Worm (Caenorhabditis elegans) whole organism, young adult: ENCODE results near the gene vap-1.

ENCODE experiments used
- D2030.7 ChIP-seq: fragments of 200-800 bp; sonication (Bioruptor generic); IDR thresholded peaks from 2 replicates; pipeline ENCODE4 v1.3.6; 2022; ENCODE audit warnings: missing genetic modification reagents, missing genetic modification characterization, missing compliant biosample characterization
- F39B2.1 ChIP-seq: fragments of 200-800 bp; sonication (Bioruptor generic); IDR thresholded peaks from 2 replicates; pipeline ENCODE4 v1.3.6; 2022; ENCODE audit warnings: missing genetic modification reagents, missing genetic modification characterization, missing compliant biosample characterization
- F55B11.4 ChIP-seq: sonication (generic microtip); optimal IDR thresholded peaks from 2 replicates; lab custom pipeline; 2016; ENCODE audit warnings: missing compliant biosample characterization, missing genetic modification characterization, borderline replicate concordance; ENCODE audit not compliant: insufficient read depth
- K12H6.12 ChIP-seq: fragments of 200-800 bp; sonication (Bioruptor generic); optimal IDR thresholded peaks from 2 replicates; lab custom pipeline; 2018; ENCODE audit warnings: mild to moderate bottlenecking, missing genetic modification characterization, missing compliant biosample characterization
- Y53F4B.3 ChIP-seq: fragments of 200-800 bp; sonication (Bioruptor generic); IDR thresholded peaks from 2 replicates; pipeline ENCODE4 v1.3.6; 2022; ENCODE audit warnings: missing genetic modification reagents, missing genetic modification characterization, missing compliant biosample characterization
- Y56A3A.18 ChIP-seq: fragments of 200-800 bp; sonication (Bioruptor generic); IDR thresholded peaks from 2 replicates; pipeline ENCODE4 v1.3.6; 2022; ENCODE audit warnings: missing genetic modification reagents, missing genetic modification characterization, missing compliant biosample characterization
- Y79H2A.3 ChIP-seq: fragments of 200-800 bp; sonication (Bioruptor generic); conservative IDR thresholded peaks from 2 replicates; pipeline ENCODE4 v1.3.6; 2022; ENCODE audit warnings: missing genetic modification reagents, missing genetic modification characterization, missing compliant biosample characterization
- ZK185.1 ChIP-seq: sonication (generic microtip); optimal IDR thresholded peaks from 2 replicates; lab custom pipeline; 2016; ENCODE audit warnings: mild to moderate bottlenecking, missing genetic modification characterization, missing compliant biosample characterization; ENCODE audit not compliant: poor library complexity, severe bottlenecking
- aptf-3 ChIP-seq: fragments of 200-800 bp; sonication (Bioruptor generic); IDR thresholded peaks from 2 replicates; pipeline ENCODE4 v1.3.6; 2022; ENCODE audit warnings: missing genetic modification characterization, missing compliant biosample characterization
- atf-7 ChIP-seq: sonication (generic microtip); optimal IDR thresholded peaks from 2 replicates; lab custom pipeline; 2017; ENCODE audit warnings: mild to moderate bottlenecking, missing genetic modification characterization, missing compliant biosample characterization
- chd-7 ChIP-seq: sonication (generic microtip); optimal IDR thresholded peaks from 2 replicates; lab custom pipeline; 2016; ENCODE audit warnings: mild to moderate bottlenecking, missing genetic modification characterization, moderate library complexity, missing compliant biosample characterization
- dpl-1 ChIP-seq: fragments of 150-350 bp; optimal IDR thresholded peaks from 2 replicates; lab custom pipeline; 2014; ENCODE audit warnings: missing biosample characterization, missing genetic modification reagents, missing genetic modification characterization
- efl-1 ChIP-seq: fragments of 150-350 bp; optimal IDR thresholded peaks from 2 replicates; lab custom pipeline; 2014; ENCODE audit warnings: missing biosample characterization, missing genetic modification reagents, missing genetic modification characterization
- egl-44 ChIP-seq: fragments of 200-800 bp; sonication (Bioruptor generic); IDR thresholded peaks from 2 replicates; pipeline ENCODE4 v1.3.6; 2022; ENCODE audit warnings: missing genetic modification reagents, missing genetic modification characterization, missing compliant biosample characterization
- egrh-3 ChIP-seq: fragments of 200-800 bp; sonication (Bioruptor generic); IDR thresholded peaks from 2 replicates; pipeline ENCODE4 v1.3.6; 2022; ENCODE audit warnings: missing genetic modification reagents, missing genetic modification characterization, missing compliant biosample characterization
- fkh-3 ChIP-seq: sonication (generic microtip); optimal IDR thresholded peaks from 2 replicates; lab custom pipeline; 2016; ENCODE audit warnings: mild to moderate bottlenecking, missing genetic modification characterization, missing compliant biosample characterization
- hmg-1.2 ChIP-seq: fragments of 200-800 bp; sonication (Bioruptor generic); IDR thresholded peaks from 2 replicates; pipeline ENCODE4 v1.3.6; 2022; ENCODE audit warnings: missing genetic modification reagents, missing genetic modification characterization, missing compliant biosample characterization
- hmg-20 ChIP-seq: fragments of 200-800 bp; sonication (Bioruptor generic); IDR thresholded peaks from 2 replicates; pipeline ENCODE4 v1.3.6; 2022; ENCODE audit warnings: missing genetic modification reagents, missing genetic modification characterization, missing compliant biosample characterization
- hsf-1 ChIP-seq: fragments of 200-800 bp; sonication (Bioruptor generic); IDR thresholded peaks from 2 replicates; pipeline ENCODE4 v1.3.6; 2022; ENCODE audit warnings: missing genetic modification reagents, missing genetic modification characterization, missing compliant biosample characterization
- lag-1 ChIP-seq: fragments of 200-800 bp; sonication (Bioruptor generic); IDR thresholded peaks from 2 replicates; pipeline ENCODE4 v1.3.6; 2022; ENCODE audit warnings: missing genetic modification reagents, missing genetic modification characterization, missing compliant biosample characterization
- let-526 ChIP-seq: fragments of 200-800 bp; sonication (Bioruptor generic); IDR thresholded peaks from 2 replicates; pipeline ENCODE4 v1.3.6; 2022; ENCODE audit warnings: missing genetic modification reagents, missing genetic modification characterization, missing compliant biosample characterization
- let-607 ChIP-seq, 2 experiments: fragments of 200-800 bp in 1 of 2; sonication (Bioruptor generic) in 1 of 2; sonication (generic microtip) in 1 of 2; optimal IDR thresholded peaks; 2 replicates each; lab custom pipeline; 2016 to 2018; ENCODE audit warnings: mild to moderate bottlenecking in 2 of 2, missing compliant biosample characterization in 2 of 2, missing genetic modification characterization in 2 of 2, moderate library complexity in 2 of 2, missing genotype in 1 of 2
- lin-26 ChIP-seq: fragments of 200-800 bp; sonication (Bioruptor generic); IDR thresholded peaks from 2 replicates; pipeline ENCODE4 v1.3.6; 2022; ENCODE audit warnings: missing genetic modification reagents, missing genetic modification characterization, missing compliant biosample characterization
- lin-54 ChIP-seq: fragments of 200-800 bp; sonication (Bioruptor generic); optimal IDR thresholded peaks from 2 replicates; lab custom pipeline; 2018; ENCODE audit warnings: mild to moderate bottlenecking, missing genetic modification characterization, missing compliant biosample characterization
- lsy-27 ChIP-seq: sonication (generic microtip); optimal IDR thresholded peaks from 2 replicates; lab custom pipeline; 2017; ENCODE audit warnings: missing genetic modification characterization, mild to moderate bottlenecking, missing compliant biosample characterization, antibody characterized with exemption, missing genotype, borderline replicate concordance; ENCODE audit not compliant: insufficient read depth
- madf-8 ChIP-seq: fragments of 200-800 bp; sonication (Bioruptor generic); conservative IDR thresholded peaks from 2 replicates; pipeline ENCODE4 v1.3.6; 2022; ENCODE audit warnings: missing genetic modification reagents, missing genetic modification characterization, missing compliant biosample characterization
- mel-28 ChIP-seq: sonication (generic microtip); optimal IDR thresholded peaks from 2 replicates; lab custom pipeline; 2016; ENCODE audit warnings: borderline replicate concordance, mild to moderate bottlenecking, missing genetic modification characterization, missing compliant biosample characterization
- nhr-80 ChIP-seq: sonication (generic microtip); optimal IDR thresholded peaks from 2 replicates; lab custom pipeline; 2016; ENCODE audit warnings: missing genetic modification characterization, missing compliant biosample characterization
- pha-4 ChIP-seq: fragments of 150-350 bp; sonication (generic microtip); optimal IDR thresholded peaks from 2 replicates; lab custom pipeline; 2014; ENCODE audit warnings: missing biosample characterization, missing genetic modification reagents, missing genetic modification characterization
- sdz-38 ChIP-seq: sonication (generic microtip); optimal IDR thresholded peaks from 2 replicates; lab custom pipeline; 2016; ENCODE audit warnings: missing genotype, missing genetic modification characterization, missing compliant biosample characterization
- snpc-3.4 ChIP-seq: sonication (generic microtip); optimal IDR thresholded peaks from 2 replicates; lab custom pipeline; 2017; ENCODE audit warnings: missing genetic modification characterization, mild to moderate bottlenecking, missing compliant biosample characterization, antibody characterized with exemption, moderate library complexity, missing genotype, missing genetic modification reagents
- somi-1 ChIP-seq: fragments of 200-800 bp; sonication (Bioruptor generic); optimal IDR thresholded peaks from 2 replicates; lab custom pipeline; 2018; ENCODE audit warnings: mild to moderate bottlenecking, missing genetic modification characterization, missing compliant biosample characterization
- unc-130 ChIP-seq: sonication (generic microtip); optimal IDR thresholded peaks from 2 replicates; lab custom pipeline; 2016; ENCODE audit warnings: missing genetic modification reagents, missing genetic modification characterization, missing compliant biosample characterization
- zfh-2 ChIP-seq: fragments of 200-800 bp; sonication (Bioruptor generic); conservative IDR thresholded peaks from 2 replicates; pipeline ENCODE4 v1.3.6; 2022; ENCODE audit warnings: missing genetic modification reagents, missing genetic modification characterization, missing compliant biosample characterization
- ztf-18 ChIP-seq: sonication (generic microtip); optimal IDR thresholded peaks from 2 replicates; lab custom pipeline; 2016; ENCODE audit warnings: missing genotype, mild to moderate bottlenecking, missing genetic modification characterization, missing compliant biosample characterization
- ztf-25 ChIP-seq: fragments of 200-800 bp; sonication (Bioruptor generic); IDR thresholded peaks from 2 replicates; pipeline ENCODE4 v1.3.6; 2022; ENCODE audit warnings: missing genetic modification reagents, missing genetic modification characterization, missing compliant biosample characterization
- ztf-28 ChIP-seq: fragments of 200-800 bp; sonication (Bioruptor generic); IDR thresholded peaks from 2 replicates; pipeline ENCODE4 v1.3.6; 2022; ENCODE audit warnings: missing genetic modification reagents, missing genetic modification characterization, missing compliant biosample characterization

vap-1 gene

ce11 chrX:17384343-17384742, 12.0 kb downstream of the vap-1 start:
- TF ChIP-seq F39B2.1 (GFP tag; lab: Robert Waterston, UW), result no peak
- peak; percentile 80 for TF ChIP-seq zfh-2

- TF ChIP-seq lag-1, result no peak
- TF ChIP-seq unc-130 (GFP tag; lab: Kevin White, UChicago), result no peak
- no peak for TF ChIP-seq pha-4 (tag; lab: Kevin White, UChicago)
- TF ChIP-seq efl-1 (GFP tag; lab: Kevin White, UChicago), result no peak
- TF ChIP-seq D2030.7 (GFP tag; lab: Robert Waterston, UW), result no peak
- TF ChIP-seq lin-54, result no peak
Observed at ce11 chrX:17381975-17382374, 14.4 kb downstream of the vap-1 start, which contains the start of gene F10D7.4. F10D7.4 (minus strand) TSS chrX:17382075.

- TF ChIP-seq aptf-3 (GFP tag; lab: Robert Waterston, UW), result no peak
- TF ChIP-seq egl-44 (GFP tag; lab: Robert Waterston, UW), result no peak
- TF ChIP-seq egrh-3 (GFP tag; lab: Robert Waterston, UW), result no peak
- TF ChIP-seq ZK185.1 (tag; lab: Kevin White, UChicago), result no peak
- TF ChIP-seq Y56A3A.18 (GFP tag; lab: Robert Waterston, UW), result no peak
- no peak for TF ChIP-seq fkh-3 (tag; lab: Kevin White, UChicago)
- TF ChIP-seq K12H6.12, result no peak
- no peak for TF ChIP-seq dpl-1 (GFP tag; lab: Kevin White, UChicago)
- TF ChIP-seq mel-28 (tag; lab: Kevin White, UChicago), result no peak
- no peak for TF ChIP-seq ztf-25
- no peak for TF ChIP-seq snpc-3.4 (tag; lab: Kevin White, UChicago)
- no peak for TF ChIP-seq somi-1 (GFP tag; lab: Kevin White, UChicago)
- no peak for TF ChIP-seq ztf-28 (GFP tag; lab: Robert Waterston, UW)
- no peak for TF ChIP-seq lsy-27 (tag; lab: Kevin White, UChicago)
- TF ChIP-seq ztf-18 (tag; lab: Kevin White, UChicago), result no peak
- TF ChIP-seq chd-7 (tag; lab: Kevin White, UChicago), result no peak
- TF ChIP-seq Y79H2A.3, result no peak
Observed at ce11 chrX:17379675-17380074, 16.7 kb downstream of the vap-1 start, which contains the start of gene F10D7.10. F10D7.10 (minus strand) TSS chrX:17379775.

ce11 chrX:17378996-17379395, 17.4 kb downstream of the vap-1 start:
- TF ChIP-seq Y53F4B.3 (GFP tag; lab: Robert Waterston, UW) (no peak), nhr-80 (tag; lab: Kevin White, UChicago) (peak; percentile 7)

ce11 chrX:17375877-17376276, 20.5 kb downstream of the vap-1 start:
- no peak for TF ChIP-seq let-526 (GFP tag; lab: Robert Waterston, UW)
- TF ChIP-seq nhr-80 (tag; lab: Kevin White, UChicago), result peak; percentile 21

- TF ChIP-seq let-607 (tag; optimal IDR thresholded peaks at IDR 0.05; lab: Kevin White, UChicago), result no peak
- no peak for TF ChIP-seq sdz-38
- TF ChIP-seq lin-26 (GFP tag; lab: Robert Waterston, UW), result no peak
- TF ChIP-seq atf-7 (tag; lab: Kevin White, UChicago), result no peak
- TF ChIP-seq chd-7 (tag; lab: Kevin White, UChicago), result no peak
- TF ChIP-seq hmg-20 (GFP tag; lab: Robert Waterston, UW), result no peak
- TF ChIP-seq unc-130 (GFP tag; lab: Kevin White, UChicago), result no peak
- no peak for TF ChIP-seq ZK185.1 (tag; lab: Kevin White, UChicago)
- TF ChIP-seq hsf-1, result no peak
- TF ChIP-seq ztf-28 (GFP tag; lab: Robert Waterston, UW), result no peak
- TF ChIP-seq efl-1 (GFP tag; lab: Kevin White, UChicago), result no peak
- TF ChIP-seq hmg-1.2 (GFP tag; lab: Robert Waterston, UW), result no peak
- TF ChIP-seq F55B11.4, result no peak
- TF ChIP-seq madf-8 (GFP tag; lab: Robert Waterston, UW), result no peak
- TF ChIP-seq, all 124 proteins: peak for 0
Observed at ce11 chrX:17374534-17374933, 21.8 kb downstream of the vap-1 start, which contains the start of gene F10D7.3. F10D7.3 (minus strand) TSS chrX:17374634.
